Fruit fly (Drosophila melanogaster) whole organism, embryonic: ENCODE data around the gene CG10132.

Source experiments
- Abd-B ChIP-seq: fragments of 200-800 bp; sonication (Bioruptor generic); optimal IDR thresholded peaks from 2 replicates; lab custom pipeline; 2018; ENCODE audit warnings: missing biosample characterization, mild to moderate bottlenecking, missing genetic modification characterization, moderate library complexity
- Atf-2 ChIP-seq: fragments of 200-800 bp; sonication (Bioruptor generic); optimal IDR thresholded peaks from 2 replicates; lab custom pipeline; 2016; ENCODE audit warnings: missing biosample characterization, missing genetic modification characterization
- BEAF-32 ChIP-seq: fragments of 200-800 bp; sonication (Bioruptor generic); optimal IDR thresholded peaks from 3 replicates; lab custom pipeline; 2017; ENCODE audit warnings: missing biosample characterization, missing genetic modification characterization, mild to moderate bottlenecking, moderate library complexity, missing genetic modification reagents
- Bgb ChIP-seq: fragments of 200-800 bp; sonication (Bioruptor generic); IDR thresholded peaks from 2 replicates; pipeline ENCODE4 v1.3.6; 2022; ENCODE audit warnings: missing biosample characterization, missing genetic modification characterization; ENCODE audit not compliant: partially characterized antibody
- CG1024 ChIP-seq: fragments of 200-800 bp; sonication (Bioruptor generic); IDR thresholded peaks from 2 replicates; pipeline ENCODE4 v1.3.6; 2022; ENCODE audit warnings: missing biosample characterization, missing genetic modification characterization
- CG10274 ChIP-seq: fragments of 200-800 bp; sonication (Bioruptor generic); optimal IDR thresholded peaks from 3 replicates; lab custom pipeline; 2017; ENCODE audit warnings: missing biosample characterization, mild to moderate bottlenecking, missing genetic modification characterization
- CG12104 ChIP-seq: fragments of 200-800 bp; sonication (Bioruptor generic); optimal IDR thresholded peaks from 3 replicates; lab custom pipeline; 2016; ENCODE audit warnings: missing biosample characterization, missing genetic modification characterization
- CG1233 ChIP-seq: fragments of 200-800 bp; sonication (Bioruptor generic); optimal IDR thresholded peaks from 4 replicates; lab custom pipeline; 2018; ENCODE audit warnings: missing biosample characterization, mild to moderate bottlenecking, missing genetic modification characterization
- CG1602 ChIP-seq: fragments of 200-800 bp; sonication (Bioruptor generic); optimal IDR thresholded peaks from 3 replicates; lab custom pipeline; 2016; ENCODE audit warnings: missing biosample characterization, missing genetic modification characterization
- CG17912 ChIP-seq: fragments of 200-800 bp; sonication (Bioruptor generic); optimal IDR thresholded peaks from 2 replicates; lab custom pipeline; 2018; ENCODE audit warnings: missing biosample characterization, mild to moderate bottlenecking, missing genetic modification characterization
- CG2199 ChIP-seq: fragments of 200-800 bp; sonication (Bioruptor generic); IDR thresholded peaks from 3 replicates; pipeline ENCODE4 v1.3.6; 2022; ENCODE audit warnings: missing biosample characterization, missing genetic modification characterization
- CG2875 ChIP-seq: fragments of 200-800 bp; sonication (Bioruptor generic); optimal IDR thresholded peaks from 2 replicates; lab custom pipeline; 2017; ENCODE audit warnings: missing biosample characterization, mild to moderate bottlenecking, missing genetic modification characterization, missing genetic modification reagents
- CG32767 ChIP-seq: fragments of 200-800 bp; sonication (Bioruptor generic); IDR thresholded peaks from 2 replicates; pipeline ENCODE4 v1.3.6; 2022; ENCODE audit warnings: missing biosample characterization, missing genetic modification characterization
- CG33557 ChIP-seq: fragments of 200-800 bp; sonication (Bioruptor generic); optimal IDR thresholded peaks from 2 replicates; lab custom pipeline; 2019; ENCODE audit warnings: missing biosample characterization, mild to moderate bottlenecking, missing genetic modification characterization, moderate library complexity
- CG6272 ChIP-seq: fragments of 200-800 bp; sonication (Bioruptor generic); IDR thresholded peaks from 2 replicates; pipeline ENCODE4 v1.3.6; 2022; ENCODE audit warnings: missing biosample characterization, missing genetic modification characterization
- CG6765 ChIP-seq: fragments of 200-800 bp; sonication (Bioruptor generic); optimal IDR thresholded peaks from 3 replicates; lab custom pipeline; 2017; ENCODE audit warnings: missing biosample characterization, mild to moderate bottlenecking, missing genetic modification characterization
- CG7357 ChIP-seq: fragments of 200-800 bp; sonication (Bioruptor generic); IDR thresholded peaks from 3 replicates; pipeline ENCODE4 v1.3.6; 2022; ENCODE audit warnings: missing biosample characterization, missing genetic modification characterization
- CG7963 ChIP-seq: fragments of 200-800 bp; sonication (Bioruptor generic); IDR thresholded peaks from 3 replicates; pipeline ENCODE4 v1.3.6; 2022; ENCODE audit warnings: missing biosample characterization, missing genetic modification characterization; ENCODE audit not compliant: partially characterized antibody
- CG9932 ChIP-seq: fragments of 200-800 bp; sonication (Bioruptor generic); IDR thresholded peaks from 2 replicates; pipeline ENCODE4 v1.3.6; 2022; ENCODE audit warnings: missing biosample characterization, missing genetic modification characterization
- Chrac-16 ChIP-seq: fragments of 200-800 bp; sonication (Bioruptor generic); optimal IDR thresholded peaks from 3 replicates; lab custom pipeline; 2016; ENCODE audit warnings: missing biosample characterization, missing genetic modification characterization
- D19B ChIP-seq: fragments of 200-800 bp; sonication (Bioruptor generic); optimal IDR thresholded peaks from 2 replicates; lab custom pipeline; 2017; ENCODE audit warnings: missing biosample characterization, mild to moderate bottlenecking, missing genetic modification characterization
- Dp ChIP-seq: fragments of 200-800 bp; sonication (Bioruptor generic); optimal IDR thresholded peaks from 2 replicates; lab custom pipeline; 2018; ENCODE audit warnings: missing biosample characterization, mild to moderate bottlenecking, missing genetic modification characterization, moderate library complexity
- Dref ChIP-seq: fragments of 200-800 bp; sonication (Bioruptor generic); IDR thresholded peaks from 2 replicates; pipeline ENCODE4 v1.3.6; 2022; ENCODE audit warnings: missing biosample characterization, missing genetic modification characterization
- HLH3B ChIP-seq: fragments of 200-800 bp; sonication (Bioruptor generic); IDR thresholded peaks from 2 replicates; pipeline ENCODE4 v1.3.6; 2022; ENCODE audit warnings: missing biosample characterization, missing genetic modification characterization
- MESR4 ChIP-seq: fragments of 200-800 bp; sonication (Bioruptor generic); optimal IDR thresholded peaks from 2 replicates; lab custom pipeline; 2018; ENCODE audit warnings: missing biosample characterization, mild to moderate bottlenecking, missing genetic modification characterization, moderate library complexity
- Myb ChIP-seq: fragments of 200-800 bp; sonication (Bioruptor generic); optimal IDR thresholded peaks from 2 replicates; lab custom pipeline; 2016; ENCODE audit warnings: missing biosample characterization, missing genetic modification characterization
- Opbp ChIP-seq: fragments of 200-800 bp; sonication (Bioruptor generic); IDR thresholded peaks from 3 replicates; pipeline ENCODE4 v1.3.6; 2022; ENCODE audit warnings: missing biosample characterization, missing genetic modification characterization; ENCODE audit not compliant: partially characterized antibody
- TFAM ChIP-seq: fragments of 200-800 bp; sonication (Bioruptor generic); optimal IDR thresholded peaks from 2 replicates; lab custom pipeline; 2017; ENCODE audit warnings: missing biosample characterization, missing genetic modification characterization, inconsistent platforms
- amos ChIP-seq: fragments of 200-800 bp; sonication (Bioruptor generic); IDR thresholded peaks from 2 replicates; pipeline ENCODE4 v1.3.6; 2022; ENCODE audit warnings: missing biosample characterization, missing genetic modification characterization; ENCODE audit not compliant: partially characterized antibody
- bsh ChIP-seq, 2 experiments: fragments of 200-800 bp; sonication (Bioruptor generic); optimal IDR thresholded peaks; 2 replicates each; lab custom pipeline; 2017 to 2018; ENCODE audit warnings: mild to moderate bottlenecking in 2 of 2, missing biosample characterization in 2 of 2, missing genetic modification characterization in 2 of 2, moderate library complexity in 1 of 2
- cg ChIP-seq: fragments of 200-800 bp; sonication (Bioruptor generic); optimal IDR thresholded peaks from 3 replicates; lab custom pipeline; 2019; ENCODE audit warnings: missing biosample characterization, mild to moderate bottlenecking, missing genetic modification characterization, moderate library complexity
- crp ChIP-seq, 2 experiments: fragments of 200-800 bp; sonication (Bioruptor generic); optimal IDR thresholded peaks; 2 replicates in 1 of 2; 3 replicates in 1 of 2; lab custom pipeline; 2017; ENCODE audit warnings: missing biosample characterization in 2 of 2, missing genetic modification characterization in 2 of 2, mild to moderate bottlenecking in 1 of 2, moderate library complexity in 1 of 2
- disco-r ChIP-seq: fragments of 200-800 bp; sonication (Bioruptor generic); optimal IDR thresholded peaks from 2 replicates; lab custom pipeline; 2016; ENCODE audit warnings: missing biosample characterization, missing genetic modification characterization
- fd64A ChIP-seq: fragments of 200-800 bp; sonication (Bioruptor generic); optimal IDR thresholded peaks from 3 replicates; lab custom pipeline; 2018; ENCODE audit warnings: missing biosample characterization, mild to moderate bottlenecking, missing genetic modification characterization
- grau ChIP-seq: fragments of 200-800 bp; optimal IDR thresholded peaks from 3 replicates; lab custom pipeline; 2019; ENCODE audit warnings: missing biosample characterization, mild to moderate bottlenecking, missing genetic modification characterization, moderate library complexity
- gro ChIP-seq: fragments of 200-800 bp; sonication (Bioruptor generic); optimal IDR thresholded peaks from 2 replicates; lab custom pipeline; 2016; ENCODE audit warnings: missing biosample characterization, missing genetic modification characterization
- knrl ChIP-seq: fragments of 200-800 bp; sonication (Bioruptor generic); IDR thresholded peaks from 3 replicates; pipeline ENCODE4 v1.3.6; 2022; ENCODE audit warnings: missing biosample characterization, missing genetic modification characterization; ENCODE audit not compliant: partially characterized antibody
- lbe ChIP-seq: fragments of 200-800 bp; sonication (Bioruptor generic); optimal IDR thresholded peaks from 2 replicates; lab custom pipeline; 2016; ENCODE audit warnings: missing biosample characterization, mild to moderate bottlenecking, missing genetic modification characterization
- lmd ChIP-seq: fragments of 200-800 bp; sonication (Bioruptor generic); IDR thresholded peaks from 2 replicates; pipeline ENCODE4 v1.3.6; 2022; ENCODE audit warnings: missing biosample characterization, missing genetic modification characterization
- mld ChIP-seq: fragments of 200-800 bp; sonication (Bioruptor generic); IDR thresholded peaks from 3 replicates; pipeline ENCODE4 v1.3.6; 2022; ENCODE audit warnings: missing biosample characterization, missing genetic modification characterization; ENCODE audit not compliant: partially characterized antibody
- onecut ChIP-seq: fragments of 200-800 bp; sonication (Bioruptor generic); IDR thresholded peaks from 2 replicates; pipeline ENCODE4 v1.3.6; 2022; ENCODE audit warnings: missing biosample characterization, missing genetic modification characterization
- otp ChIP-seq: fragments of 200-800 bp; sonication (Bioruptor generic); IDR thresholded peaks from 3 replicates; pipeline ENCODE4, ENCODE4 v1.3.6; 2022; ENCODE audit warnings: missing biosample characterization, missing genetic modification characterization
- pfk ChIP-seq: fragments of 200-800 bp; sonication (Bioruptor generic); optimal IDR thresholded peaks from 2 replicates; lab custom pipeline; 2018; ENCODE audit warnings: missing biosample characterization, mild to moderate bottlenecking, missing genetic modification characterization, moderate library complexity
- ranshi ChIP-seq: fragments of 200-800 bp; sonication (Bioruptor generic); IDR thresholded peaks from 2 replicates; pipeline ENCODE4 v1.3.6; 2022; ENCODE audit warnings: missing biosample characterization, missing genetic modification characterization
- scrt ChIP-seq: fragments of 200-800 bp; sonication (Bioruptor generic); optimal IDR thresholded peaks from 2 replicates; lab custom pipeline; 2018; ENCODE audit warnings: missing biosample characterization, mild to moderate bottlenecking, missing genetic modification characterization, moderate library complexity
- sd ChIP-seq: fragments of 200-800 bp; sonication (Bioruptor generic); optimal IDR thresholded peaks from 3 replicates; lab custom pipeline; 2018; ENCODE audit warnings: missing biosample characterization, mild to moderate bottlenecking, missing genetic modification characterization, moderate library complexity
- sim ChIP-seq: fragments of 200-800 bp; sonication (Bioruptor generic); IDR thresholded peaks from 2 replicates; pipeline ENCODE4 v1.3.6; 2022; ENCODE audit warnings: missing biosample characterization, missing genetic modification characterization
- zen2 ChIP-seq: fragments of 200-800 bp; sonication (Bioruptor generic); IDR thresholded peaks from 3 replicates; pipeline ENCODE4 v1.3.6; 2022; ENCODE audit warnings: missing biosample characterization, missing genetic modification characterization; ENCODE audit not compliant: partially characterized antibody

Gene CG10132

DNA sequence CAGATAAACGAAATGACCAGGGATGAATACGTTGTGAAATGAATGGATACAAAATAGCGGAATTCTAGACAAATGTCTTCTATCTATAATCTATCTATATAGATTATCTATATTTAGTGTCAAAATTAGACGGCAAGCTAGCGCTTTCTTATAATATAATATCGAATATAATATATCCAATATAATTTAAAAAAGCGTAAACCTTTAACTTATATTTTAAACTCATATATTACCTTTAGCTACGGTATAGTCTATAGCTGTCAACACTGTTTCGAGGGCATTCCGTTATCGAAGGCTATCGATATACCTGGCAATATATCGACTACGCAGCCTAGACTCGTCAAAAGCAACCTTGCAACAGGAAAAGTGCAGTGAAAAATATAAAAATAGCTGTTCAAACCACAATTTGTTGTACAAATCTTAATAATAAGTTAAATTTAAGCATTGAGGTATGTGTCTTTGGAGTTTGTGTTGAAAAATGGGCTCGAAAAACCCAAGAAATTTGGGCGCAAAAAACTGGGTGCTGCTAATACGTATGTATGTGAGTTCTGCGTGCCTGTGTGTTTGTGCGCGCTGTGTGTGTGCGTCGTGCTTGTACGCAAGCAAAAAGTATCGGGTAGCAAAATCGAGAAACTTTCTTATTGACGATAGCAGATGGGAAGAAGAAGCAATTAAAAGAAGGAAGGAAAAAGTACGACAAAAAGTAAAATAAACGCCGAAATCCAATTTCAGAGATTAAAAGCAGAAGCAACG is 25.5 kb upstream of the CG10132 start, which contains the start of the genes swm and Ctu2 (continued):
- 0 out of 2 replicates have a peak, but pooled peaks have one; percentile 26 for TF ChIP-seq CG32767 (GFP tag; lab: Robert Waterston, UW)
- TF ChIP-seq grau (tag; lab: Kevin White, UChicago): peak; percentile 83
- peak; percentile 27 for TF ChIP-seq lbe (GFP tag; lab: Kevin White, UChicago)
- peak; percentile 41 for TF ChIP-seq CG1233 (GFP tag; lab: Kevin White, UChicago)
- TF ChIP-seq mld (GFP tag; lab: Robert Waterston, UW): no peak
- peak in 1 of 2 experiments; percentile 67 for TF ChIP-seq bsh (GFP tag; optimal IDR thresholded peaks at IDR 0.05; lab: Kevin White, UChicago)
- no peak for TF ChIP-seq onecut (GFP tag; lab: Robert Waterston, UW)
- no peak for TF ChIP-seq otp
- TF ChIP-seq sim: no peak
- TF ChIP-seq Bgb (GFP tag; lab: Robert Waterston, UW): peak; percentile 57; the same call in 1 of the 2 replicates
- no peak for TF ChIP-seq fd64A (GFP tag; lab: Kevin White, UChicago)
- TF ChIP-seq ranshi: peak; percentile 30; the same call in 1 of the 2 replicates
- no peak for TF ChIP-seq CG2199 (GFP tag; lab: Robert Waterston, UW)
- no peak for TF ChIP-seq CG6272
- peak; percentile 67 for TF ChIP-seq Abd-B
- peak; percentile 34; the same call in 2 of the 3 replicates for TF ChIP-seq Opbp
- TF ChIP-seq CG1024 (GFP tag; lab: Robert Waterston, UW): no peak
- TF ChIP-seq gro: no peak
- TF ChIP-seq cg (GFP tag; lab: Kevin White, UChicago): peak; percentile 94
- TF ChIP-seq lmd (GFP tag; lab: Robert Waterston, UW): peak; percentile 51
- TF ChIP-seq CG33557: peak; percentile 58
- no peak for TF ChIP-seq CG17912 (GFP tag; lab: Kevin White, UChicago)
- no peak for TF ChIP-seq TFAM (GFP tag; lab: Kevin White, UChicago)
- peak; percentile 59 for TF ChIP-seq CG1602 (GFP tag; lab: Kevin White, UChicago)
- TF ChIP-seq disco-r (GFP tag; lab: Kevin White, UChicago): no peak

- TF ChIP-seq HLH3B (GFP tag; lab: Robert Waterston, UW) (no peak), scrt (GFP tag; lab: Kevin White, UChicago) (no peak), pfk (GFP tag; lab: Kevin White, UChicago) (no peak), amos (GFP tag; lab: Robert Waterston, UW) (peak; percentile 67; the same call in 1 of the 2 replicates), Dp (GFP tag; lab: Kevin White, UChicago) (peak; percentile 99), D19B (GFP tag; lab: Kevin White, UChicago) (no peak), Chrac-16 (no peak), BEAF-32 (GFP tag; lab: Kevin White, UChicago) (peak; percentile 65), crp (GFP tag; optimal IDR thresholded peaks at IDR 0.05; lab: Kevin White, UChicago) (peak; percentile 3 to 80), CG7963 (GFP tag; lab: Robert Waterston, UW) (peak; percentile 70), CG9932 (GFP tag; lab: Robert Waterston, UW) (no peak), TFAM (GFP tag; lab: Kevin White, UChicago) (no peak), sd (tag; lab: Kevin White, UChicago) (no peak), knrl (GFP tag; lab: Robert Waterston, UW) (peak; percentile 44; the same call in 2 of the 3 replicates), MESR4 (GFP tag; lab: Kevin White, UChicago) (peak; percentile 7), CG2875 (GFP tag; lab: Kevin White, UChicago) (no peak), CG6765 (no peak), Dref (GFP tag; lab: Robert Waterston, UW) (peak; percentile 95), CG7357 (GFP tag; lab: Robert Waterston, UW) (no peak), Myb (GFP tag; lab: Kevin White, UChicago) (peak; percentile 25), CG12104 (GFP tag; lab: Kevin White, UChicago) (no peak), Atf-2 (no peak), CG10274 (GFP tag; lab: Kevin White, UChicago) (no peak), zen2 (GFP tag; lab: Robert Waterston, UW) (peak; percentile 70)
Observed at dm6 chr2L:19497983-19498382, 20.6 kb upstream of the CG10132 start, which contains the start of gene Top3alpha. TSS of gene Top3alpha (plus strand) at chr2L:19498168.
